Fruit fly (Drosophila melanogaster) whole organism, embryonic: ENCODE measurements around the gene CG12024.

Source experiments
- B-H1 ChIP-seq: fragments of 200-800 bp; sonication (Bioruptor generic); IDR thresholded peaks from 3 replicates; pipeline ENCODE4 v1.3.6; 2022; ENCODE audit warnings: missing biosample characterization, missing genetic modification characterization
- CG10959 ChIP-seq: fragments of 200-800 bp; sonication (Bioruptor generic); IDR thresholded peaks from 2 replicates; pipeline ENCODE4 v1.3.6; 2022; ENCODE audit warnings: missing biosample characterization, missing genetic modification characterization
- CG11085 ChIP-seq: fragments of 200-800 bp; sonication (Bioruptor generic); IDR thresholded peaks from 2 replicates; pipeline ENCODE4 v1.3.6; 2022; ENCODE audit warnings: missing biosample characterization, missing genetic modification characterization
- CG12155 ChIP-seq: fragments of 200-800 bp; sonication (Bioruptor generic); optimal IDR thresholded peaks from 3 replicates; lab custom pipeline; 2016; ENCODE audit warnings: missing biosample characterization, missing genetic modification characterization
- CG12744 ChIP-seq: fragments of 200-800 bp; sonication (Bioruptor generic); optimal IDR thresholded peaks from 2 replicates; lab custom pipeline; 2016; ENCODE audit warnings: missing biosample characterization, missing genetic modification characterization
- CG13424 ChIP-seq: fragments of 200-800 bp; sonication (Bioruptor generic); optimal IDR thresholded peaks from 2 replicates; lab custom pipeline; 2019; ENCODE audit warnings: missing biosample characterization, mild to moderate bottlenecking, missing genetic modification characterization, moderate library complexity
- CG17359 ChIP-seq: fragments of 200-800 bp; sonication (Bioruptor generic); optimal IDR thresholded peaks from 3 replicates; lab custom pipeline; 2018; ENCODE audit warnings: missing biosample characterization, mild to moderate bottlenecking, missing genetic modification characterization, moderate library complexity
- CG2678 ChIP-seq: fragments of 200-800 bp; sonication (Bioruptor generic); optimal IDR thresholded peaks from 3 replicates; lab custom pipeline; 2019; ENCODE audit warnings: missing biosample characterization, mild to moderate bottlenecking, missing genetic modification characterization, moderate library complexity
- CG2712 ChIP-seq: fragments of 200-800 bp; optimal IDR thresholded peaks from 3 replicates; lab custom pipeline; 2019; ENCODE audit warnings: missing biosample characterization, mild to moderate bottlenecking, missing genetic modification characterization, moderate library complexity
- CG2889 ChIP-seq: fragments of 200-800 bp; sonication (Bioruptor generic); IDR thresholded peaks from 3 replicates; pipeline ENCODE4 v1.3.6; 2022; ENCODE audit warnings: missing biosample characterization, missing genetic modification characterization
- CG4730 ChIP-seq: fragments of 200-800 bp; sonication (Bioruptor generic); IDR thresholded peaks from 2 replicates; pipeline ENCODE4 v1.3.6; 2022; ENCODE audit warnings: missing biosample characterization, missing genetic modification characterization
- CG6654 ChIP-seq: fragments of 200-800 bp; sonication (Bioruptor generic); optimal IDR thresholded peaks from 2 replicates; lab custom pipeline; 2017; ENCODE audit warnings: missing biosample characterization, mild to moderate bottlenecking, missing genetic modification characterization
- CG7357 ChIP-seq: fragments of 200-800 bp; sonication (Bioruptor generic); IDR thresholded peaks from 3 replicates; pipeline ENCODE4 v1.3.6; 2022; ENCODE audit warnings: missing biosample characterization, missing genetic modification characterization
- CG7786 ChIP-seq: fragments of 200-800 bp; sonication (Bioruptor generic); optimal IDR thresholded peaks from 2 replicates; lab custom pipeline; 2016; ENCODE audit warnings: missing biosample characterization, missing genetic modification characterization
- CkIIα-i1 ChIP-seq: fragments of 200-800 bp; sonication (Bioruptor generic); IDR thresholded peaks from 2 replicates; pipeline ENCODE4 v1.3.6; 2022; ENCODE audit warnings: missing biosample characterization, missing genetic modification characterization
- D19B ChIP-seq: fragments of 200-800 bp; sonication (Bioruptor generic); optimal IDR thresholded peaks from 2 replicates; lab custom pipeline; 2017; ENCODE audit warnings: missing biosample characterization, mild to moderate bottlenecking, missing genetic modification characterization
- Ets65A ChIP-seq: fragments of 200-800 bp; sonication (Bioruptor generic); peaks from one replicate; lab custom pipeline; 2016; ENCODE audit warnings: missing biosample characterization, missing genetic modification characterization
- Fer3 ChIP-seq: fragments of 200-800 bp; sonication (Bioruptor generic); optimal IDR thresholded peaks from 2 replicates; lab custom pipeline; 2018; ENCODE audit warnings: missing biosample characterization, mild to moderate bottlenecking, missing genetic modification characterization, moderate library complexity
- Hmr ChIP-seq: fragments of 200-800 bp; sonication (Bioruptor generic); optimal IDR thresholded peaks from 3 replicates; lab custom pipeline; 2017; ENCODE audit warnings: mild to moderate bottlenecking, missing biosample characterization, missing genetic modification reagents, missing genetic modification characterization
- Nf-YB ChIP-seq: fragments of 200-800 bp; sonication (Bioruptor generic); optimal IDR thresholded peaks from 3 replicates; lab custom pipeline; 2019; ENCODE audit warnings: missing biosample characterization, mild to moderate bottlenecking, missing genetic modification characterization, moderate library complexity
- amos ChIP-seq: fragments of 200-800 bp; sonication (Bioruptor generic); IDR thresholded peaks from 2 replicates; pipeline ENCODE4 v1.3.6; 2022; ENCODE audit warnings: missing biosample characterization, missing genetic modification characterization; ENCODE audit not compliant: partially characterized antibody
- bcd ChIP-seq: fragments of 200-800 bp; sonication (Bioruptor generic); optimal IDR thresholded peaks from 2 replicates; lab custom pipeline; 2017; ENCODE audit warnings: missing biosample characterization, mild to moderate bottlenecking, missing genetic modification characterization
- cad ChIP-seq: fragments of >200 bp; optimal IDR thresholded peaks from 2 replicates; lab custom pipeline; 2017; ENCODE audit warnings: missing biosample characterization, missing genetic modification characterization
- ci ChIP-seq: fragments of 200-800 bp; sonication (Bioruptor generic); IDR thresholded peaks from 3 replicates; pipeline ENCODE4 v1.3.6; 2022; ENCODE audit warnings: missing biosample characterization, missing genetic modification characterization
- dysf ChIP-seq: fragments of 200-800 bp; sonication (Bioruptor generic); IDR thresholded peaks from 3 replicates; pipeline ENCODE4 v1.3.6; 2022; ENCODE audit warnings: missing biosample characterization, missing genetic modification characterization
- gem ChIP-seq: fragments of 200-800 bp; sonication (Bioruptor generic); optimal IDR thresholded peaks from 2 replicates; lab custom pipeline; 2019; ENCODE audit warnings: missing biosample characterization, mild to moderate bottlenecking, missing genetic modification characterization, moderate library complexity
- lov ChIP-seq, 2 experiments: fragments of 200-800 bp in 1 of 2; fragments of >200 bp in 1 of 2; sonication (Bioruptor generic) in 1 of 2; IDR thresholded peaks in 1 of 2; optimal IDR thresholded peaks in 1 of 2; 2 replicates in 1 of 2; 3 replicates in 1 of 2; pipeline versions ENCODE4 v1.3.6 to Lab custom; 2017 to 2022; ENCODE audit warnings: missing biosample characterization in 1 of 2, missing genetic modification characterization in 1 of 2
- nom ChIP-seq: fragments of 200-800 bp; sonication (Bioruptor generic); optimal IDR thresholded peaks from 2 replicates; lab custom pipeline; 2017; ENCODE audit warnings: missing biosample characterization, missing genetic modification characterization, mild to moderate bottlenecking, moderate library complexity, missing genetic modification reagents
- otp ChIP-seq: fragments of 200-800 bp; sonication (Bioruptor generic); IDR thresholded peaks from 3 replicates; pipeline ENCODE4, ENCODE4 v1.3.6; 2022; ENCODE audit warnings: missing biosample characterization, missing genetic modification characterization
- pnt ChIP-seq: fragments of 200-800 bp; sonication (Bioruptor generic); optimal IDR thresholded peaks from 3 replicates; lab custom pipeline; 2016; ENCODE audit warnings: missing biosample characterization, missing genetic modification characterization
- row ChIP-seq: fragments of 200-800 bp; sonication (Bioruptor generic); IDR thresholded peaks from 3 replicates; pipeline ENCODE4 v1.3.6; 2022; ENCODE audit warnings: missing biosample characterization, missing genetic modification characterization
- sens ChIP-seq: fragments of 200-800 bp; sonication (Bioruptor generic); peaks from one replicate; lab custom pipeline; 2016; ENCODE audit warnings: missing biosample characterization, missing genetic modification characterization
- slbo ChIP-seq: fragments of 200-800 bp; sonication (Bioruptor generic); IDR thresholded peaks from 2 replicates; pipeline ENCODE4 v1.3.6; 2022; ENCODE audit warnings: missing biosample characterization, missing genetic modification characterization
- stwl ChIP-seq: fragments of 200-800 bp; sonication (Bioruptor generic); optimal IDR thresholded peaks from 3 replicates; lab custom pipeline; 2018; ENCODE audit warnings: missing biosample characterization, mild to moderate bottlenecking, missing genetic modification characterization, moderate library complexity
- tx ChIP-seq: fragments of 200-800 bp; sonication (Bioruptor generic); optimal IDR thresholded peaks from 2 replicates; lab custom pipeline; 2016; ENCODE audit warnings: missing biosample characterization, missing genetic modification characterization
- wdn ChIP-seq: fragments of 200-800 bp; sonication (Bioruptor generic); IDR thresholded peaks from 2 replicates; pipeline ENCODE4 v1.3.6; 2022; ENCODE audit warnings: missing biosample characterization, missing genetic modification characterization
- zen ChIP-seq: fragments of 200-800 bp; sonication (Bioruptor generic); optimal IDR thresholded peaks from 3 replicates; lab custom pipeline; 2018; ENCODE audit warnings: missing biosample characterization, mild to moderate bottlenecking, missing genetic modification characterization, moderate library complexity

The CG12024 gene

DNA sequence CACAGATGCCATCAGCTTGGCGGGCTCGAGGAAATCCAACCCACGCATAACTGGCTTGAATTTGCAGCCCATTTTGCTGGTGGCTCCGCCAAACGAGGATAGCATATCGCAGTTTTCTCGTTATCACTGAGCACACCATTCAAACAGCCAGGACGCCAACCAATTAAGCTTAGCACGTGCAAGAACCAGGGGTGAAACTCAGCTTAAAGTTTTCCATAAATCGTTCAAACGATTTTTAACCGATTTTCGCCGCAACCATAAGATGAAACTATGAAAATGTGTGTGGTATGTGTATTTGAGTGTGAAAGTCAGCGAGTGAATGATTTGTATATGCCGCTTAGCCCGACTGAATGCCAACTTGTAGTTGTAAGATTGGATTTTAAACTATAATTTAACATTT is 34.0 kb downstream of the CG12024 start (continued):
- TF ChIP-seq stwl (tag; lab: Kevin White, UChicago): peak; percentile 55
- no peak for TF ChIP-seq CG2678 (tag; lab: Kevin White, UChicago)
- TF ChIP-seq tx: no peak
- TF ChIP-seq zen: peak; percentile 15
- TF ChIP-seq ci (GFP tag; lab: Robert Waterston, UW): 0 out of 3 replicates have a peak, but pooled peaks have one; percentile 5
- peak; percentile 22; the same call in 1 of the 2 replicates for TF ChIP-seq amos (GFP tag; lab: Robert Waterston, UW)
- no peak for TF ChIP-seq CG10959 (GFP tag; lab: Robert Waterston, UW)
- TF ChIP-seq B-H1: no peak
- TF ChIP-seq otp (GFP tag; lab: Robert Waterston, UW): peak; percentile 38; the same call in 1 of the 3 replicates
- peak; percentile 83 for TF ChIP-seq CG12155 (GFP tag; lab: Kevin White, UChicago)

DNA sequence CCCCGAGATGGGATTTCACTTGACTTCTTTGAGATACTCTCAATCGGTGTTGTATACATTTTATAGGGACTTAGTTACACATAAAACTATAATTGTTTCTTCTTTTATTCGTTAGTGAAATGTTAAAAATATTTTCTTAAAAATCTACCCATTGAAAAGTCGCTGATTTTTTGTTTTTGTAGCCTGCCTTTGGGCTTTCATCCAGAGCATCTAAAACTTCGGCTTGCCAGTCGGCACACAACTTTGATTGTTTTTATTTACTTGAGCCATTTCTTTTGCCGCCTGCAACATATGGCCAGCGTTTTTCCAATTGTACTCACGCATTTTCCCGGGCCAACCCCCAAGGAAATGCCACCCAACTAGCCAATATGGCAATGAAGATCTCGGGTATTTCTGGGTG is 34.9 kb downstream of the CG12024 start:
- TF ChIP-seq CG17359 (tag; lab: Kevin White, UChicago) (peak; percentile 55), CG2889 (GFP tag; lab: Robert Waterston, UW) (no peak), sens (peak; percentile 38), Hmr (peak; percentile 22), CG7357 (GFP tag; lab: Robert Waterston, UW) (0 out of 3 replicates have a peak, but pooled peaks have one; percentile 17), slbo (GFP tag; lab: Robert Waterston, UW) (0 out of 2 replicates have a peak, but pooled peaks have one; percentile 17), nom (GFP tag; lab: Kevin White, UChicago) (peak; percentile 16), gem (tag; lab: Kevin White, UChicago) (peak; percentile 43), wdn (GFP tag; lab: Robert Waterston, UW) (0 out of 2 replicates have a peak, but pooled peaks have one; percentile 7), row (peak; percentile 47; the same call in 2 of the 3 replicates), CG2712 (tag; lab: Kevin White, UChicago) (no peak), CkIIα-i1 (GFP tag; lab: Robert Waterston, UW) (no peak), Nf-YB (GFP tag; lab: Kevin White, UChicago) (peak; percentile 3), Fer3 (tag; lab: Kevin White, UChicago) (peak; percentile 15), dysf (GFP tag; lab: Robert Waterston, UW) (peak; percentile 53; the same call in 2 of the 3 replicates), CG13424 (tag; lab: Kevin White, UChicago) (peak; percentile 3), pnt (GFP tag; lab: Kevin White, UChicago) (no peak), CG6654 (GFP tag; lab: Kevin White, UChicago) (peak; percentile 92), CG4730 (GFP tag; lab: Robert Waterston, UW) (no peak), cad (peak; percentile 16), CG11085 (GFP tag; lab: Robert Waterston, UW) (no peak)

DNA sequence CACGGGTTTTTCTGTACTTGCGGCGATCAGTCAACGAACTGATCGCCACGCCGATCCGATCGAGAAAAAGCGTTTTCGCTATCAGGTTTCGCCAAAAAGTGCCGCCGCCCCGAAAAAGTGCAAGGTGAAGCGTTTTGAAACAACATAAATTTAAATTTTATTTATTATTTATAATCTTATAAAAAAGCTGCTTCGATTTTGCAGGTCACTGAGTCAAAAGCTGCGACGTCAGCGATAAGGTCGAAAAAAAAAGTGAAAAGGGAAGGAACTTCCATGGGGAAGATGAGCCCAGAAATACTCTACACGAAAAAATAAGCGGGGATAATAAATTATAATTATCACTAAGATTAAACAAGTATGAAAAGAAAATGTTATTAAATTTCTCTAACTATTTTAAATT is 40.7 kb downstream of the CG12024 start:
- TF ChIP-seq lov (optimal IDR thresholded peaks at IDR 0.05; lab: Kevin White, UChicago) (no peak), lov (GFP tag; IDR thresholded peaks at IDR 0.05; lab: Robert Waterston, UW) (no peak), D19B (GFP tag; lab: Kevin White, UChicago) (no peak), Ets65A (peak; percentile 0), CG12744 (no peak), CG7786 (GFP tag; lab: Kevin White, UChicago) (no peak), bcd (GFP tag; lab: Kevin White, UChicago) (no peak)
- TF ChIP-seq, all 482 proteins: peak for 1
